Worm (Caenorhabditis elegans): ENCODE results near the gene slc-17.7.

Gene slc-17.7

ce11 chrV:9218655-9219389 lies 47.5 kb downstream of the slc-17.7 start (continued):
- 0 out of 2 replicates have a peak, but pooled peaks have one; percentile 40 for TF ChIP-seq tra-1 (GFP tag; IDR thresholded peaks at IDR 0.05)

- peak; percentile 73 for TF ChIP-seq aha-1 (tag)
- TF ChIP-seq F49E8.2 (tag; optimal IDR thresholded peaks at IDR 0.05; ENCODE audit: borderline replicate concordance): no peak
- no peak for TF ChIP-seq rbr-2 (tag; optimal IDR thresholded peaks at IDR 0.05)
- peak; percentile 85 for TF ChIP-seq ceh-20 (GFP tag; IDR thresholded peaks at IDR 0.05)
- TF ChIP-seq Y48G9A.11 (GFP tag; IDR thresholded peaks at IDR 0.05): 0 out of 2 replicates have a peak, but pooled peaks have one; percentile 32
- peak in 1 of 2 experiments; percentile 100 for TF ChIP-seq unc-62 (GFP tag; optimal IDR thresholded peaks at IDR 0.05 in 1 of 2)
- TF ChIP-seq unc-62 (tag; optimal IDR thresholded peaks at IDR 0.05): no peak
Observed at ce11 chrV:9218214-9218613, 48.1 kb downstream of the slc-17.7 start.

- TF ChIP-seq skn-1 (tag; optimal IDR thresholded peaks at IDR 0.05) (no peak), dpl-1 (GFP tag; optimal IDR thresholded peaks at IDR 0.05) (no peak), arid-1 (GFP tag; conservative IDR thresholded peaks at IDR 0.05) (no peak), lin-29 (GFP tag; IDR thresholded peaks at IDR 0.05) (no peak), pha-4 (GFP tag; IDR thresholded peaks at IDR 0.05) (no peak), pha-4 (tag; optimal IDR thresholded peaks at IDR 0.05) (no peak), duxl-1 (tag; optimal IDR thresholded peaks at IDR 0.05; ENCODE audit: poor library complexity) (no peak), ztf-11 (tag; optimal IDR thresholded peaks at IDR 0.05) (no peak), Y5F2A.4 (GFP tag; optimal IDR thresholded peaks at IDR 0.05) (no peak), cey-2 (tag; optimal IDR thresholded peaks at IDR 0.05; ENCODE audit: borderline replicate concordance, insufficient read depth) (no peak), unc-39 (tag; optimal IDR thresholded peaks at IDR 0.05) (no peak), mxl-3 (GFP tag; optimal IDR thresholded peaks at IDR 0.05) (no peak), zip-11 (GFP tag; IDR thresholded peaks at IDR 0.05) (no peak)
Observed at ce11 chrV:9217158-9217557, 49.1 kb downstream of the slc-17.7 start, which contains the start of gene pacs-1. TSS of gene pacs-1 (minus strand) at chrV:9217258.

All from whole organism, L4 larva.